Fruit fly (Drosophila melanogaster): Measurements from ENCODE around the gene raskol.

raskol gene

dm6 chrX:17720261-17721052 lies 10.5 kb downstream of the raskol start (continued):
- TF ChIP-seq CG6791 (GFP tag; IDR thresholded peaks at IDR 0.05; ENCODE audit: partially characterized antibody) (peak; percentile 62; the same call in 2 of the 3 replicates), CG3163 (GFP tag; optimal IDR thresholded peaks at IDR 0.05) (peak; percentile 24), CG8924 (tag; optimal IDR thresholded peaks at IDR 0.05) (no peak), dmrt11E (tag; optimal IDR thresholded peaks at IDR 0.05) (no peak), inv (GFP tag; IDR thresholded peaks at IDR 0.05; ENCODE audit: partially characterized antibody) (peak; percentile 37; the same call in 1 of the 2 replicates), sisA (GFP tag; IDR thresholded peaks at IDR 0.05) (no peak), amos (GFP tag; IDR thresholded peaks at IDR 0.05; ENCODE audit: partially characterized antibody) (peak; percentile 77), CG8290 (GFP tag; optimal IDR thresholded peaks at IDR 0.05) (peak; percentile 34), CG8290 (tag; optimal IDR thresholded peaks at IDR 0.05) (peak in 1 of 2 experiments; percentile 51), z (GFP tag; IDR thresholded peaks at IDR 0.05) (no peak), row (GFP tag; IDR thresholded peaks at IDR 0.05) (0 out of 3 replicates have a peak, but pooled peaks have one; percentile 6), Bteb2 (GFP tag; optimal IDR thresholded peaks at IDR 0.05) (no peak), Dll (GFP tag; IDR thresholded peaks at IDR 0.05; ENCODE audit: partially characterized antibody) (no peak), CG10147 (GFP tag; optimal IDR thresholded peaks at IDR 0.05) (no peak), CG18476 (GFP tag; optimal IDR thresholded peaks at IDR 0.05) (no peak), CG5245 (GFP tag; optimal IDR thresholded peaks at IDR 0.05) (no peak), yki (optimal IDR thresholded peaks at IDR 0.05) (no peak), Meics (GFP tag; optimal IDR thresholded peaks at IDR 0.05) (no peak), CG10321 (GFP tag; IDR thresholded peaks at IDR 0.05) (0 out of 2 replicates have a peak, but pooled peaks have one; percentile 17), ewg (GFP tag; optimal IDR thresholded peaks at IDR 0.05) (peak; percentile 0), vnd (GFP tag; IDR thresholded peaks at IDR 0.05; ENCODE audit: partially characterized antibody) (peak; percentile 33; the same call in 1 of the 3 replicates), Bgb (GFP tag; IDR thresholded peaks at IDR 0.05; ENCODE audit: partially characterized antibody) (peak; percentile 83), HmgZ (tag; optimal IDR thresholded peaks at IDR 0.05) (peak; percentile 25), PHDP (tag; optimal IDR thresholded peaks at IDR 0.05) (peak; percentile 5), CG7963 (GFP tag; IDR thresholded peaks at IDR 0.05; ENCODE audit: partially characterized antibody) (peak; percentile 56; the same call in 1 of the 3 replicates), nmo (GFP tag; optimal IDR thresholded peaks at IDR 0.05) (peak; percentile 0), stwl (tag; optimal IDR thresholded peaks at IDR 0.05) (peak; percentile 29), Nf-YC (tag; optimal IDR thresholded peaks at IDR 0.05) (peak; percentile 80), Lhr (GFP tag; optimal IDR thresholded peaks at IDR 0.05) (peak; percentile 10), bab2 (GFP tag; optimal IDR thresholded peaks at IDR 0.05) (no peak), nom (GFP tag; optimal IDR thresholded peaks at IDR 0.05) (no peak), CG13287 (GFP tag; IDR thresholded peaks at IDR 0.05; ENCODE audit: partially characterized antibody) (peak; percentile 43; the same call in 1 of the 2 replicates)

- TF ChIP-seq Mad (GFP tag; optimal IDR thresholded peaks at IDR 0.05) (no peak), eyg (GFP tag; optimal IDR thresholded peaks at IDR 0.05) (no peak), CG1603 (tag; optimal IDR thresholded peaks at IDR 0.05) (peak; percentile 35), Bgb (GFP tag; IDR thresholded peaks at IDR 0.05; ENCODE audit: partially characterized antibody) (peak; percentile 27; the same call in 1 of the 2 replicates), CG30020 (tag; optimal IDR thresholded peaks at IDR 0.05) (peak; percentile 40), CG10274 (GFP tag; optimal IDR thresholded peaks at IDR 0.05) (no peak), CG1832 (GFP tag; optimal IDR thresholded peaks at IDR 0.05) (no peak), so (GFP tag; IDR thresholded peaks at IDR 0.05) (0 out of 3 replicates have a peak, but pooled peaks have one; percentile 10), CG17385 (GFP tag; optimal IDR thresholded peaks at IDR 0.05) (peak; percentile 78), CG8944 (GFP tag; optimal IDR thresholded peaks at IDR 0.05) (no peak), CG6813 (GFP tag; optimal IDR thresholded peaks at IDR 0.05) (no peak), pfk (GFP tag; optimal IDR thresholded peaks at IDR 0.05) (peak; percentile 100), PHDP (tag; optimal IDR thresholded peaks at IDR 0.05) (peak; percentile 1), aop (GFP tag; IDR thresholded peaks at IDR 0.05) (peak; percentile 73), amos (GFP tag; IDR thresholded peaks at IDR 0.05; ENCODE audit: partially characterized antibody) (peak; percentile 16; the same call in 1 of the 2 replicates), CG7963 (GFP tag; IDR thresholded peaks at IDR 0.05; ENCODE audit: partially characterized antibody) (0 out of 3 replicates have a peak, but pooled peaks have one; percentile 21), her (GFP tag; optimal IDR thresholded peaks at IDR 0.05) (peak; percentile 12), CG12071 (GFP tag; optimal IDR thresholded peaks at IDR 0.05) (peak; percentile 15), CG12769 (tag; optimal IDR thresholded peaks at IDR 0.05) (peak; percentile 70), CG30431 (GFP tag; optimal IDR thresholded peaks at IDR 0.05) (no peak)
Observed at dm6 chrX:17722912-17723311, 13.0 kb downstream of the raskol start.
